Fruit fly (Drosophila melanogaster) S2 (cell line): Measurements from ENCODE around the gene CG4593.

Experiments
- CG8478 ChIP-seq: fragments of >200 bp; optimal IDR thresholded peaks from 2 replicates; lab custom pipeline; 2018
- CTCF ChIP-seq, 2 experiments: fragments of >200 bp; optimal IDR thresholded peaks; 2 replicates each; lab custom pipeline; 2018

dm6 chrX:6988632-6989338, 24.9 kb upstream of the CG4593 start:
- no peak for TF ChIP-seq CG8478 (lab: Kevin White, UChicago)
- no peak for TF ChIP-seq CTCF (optimal IDR thresholded peaks at IDR 0.05; lab: Kevin White, UChicago)
